Fruit fly (Drosophila melanogaster): Measurements from ENCODE around the gene CG9951.
A peak's percentile ranks its signal among the peaks of the same experiment; 100 is the strongest.

Gene CG9951

dm6 chr3L:16876785-16877468, 14.0 kb downstream of the CG9951 start, which contains the start of gene CG32170 (continued):
- TF ChIP-seq CG1832 (GFP tag; optimal IDR thresholded peaks at IDR 0.05) (peak; percentile 57), sd (tag; optimal IDR thresholded peaks at IDR 0.05) (peak; percentile 45), Adf1 (GFP tag; IDR thresholded peaks at IDR 0.05) (peak; percentile 45; the same call in 1 of the 2 replicates), Elba2 (GFP tag; optimal IDR thresholded peaks at IDR 0.05) (no peak), gem (tag; optimal IDR thresholded peaks at IDR 0.05) (no peak), B-H2 (GFP tag; optimal IDR thresholded peaks at IDR 0.05) (peak; percentile 65), Vsx1 (GFP tag; optimal IDR thresholded peaks at IDR 0.05) (peak; percentile 68), CG10543 (GFP tag; optimal IDR thresholded peaks at IDR 0.05) (peak; percentile 60), Awh (GFP tag; IDR thresholded peaks at IDR 0.05) (peak; percentile 78), CG9817 (tag; optimal IDR thresholded peaks at IDR 0.05) (no peak), Dbx (GFP tag; IDR thresholded peaks at IDR 0.05) (peak; percentile 44; the same call in 1 of the 3 replicates), sr (GFP tag; IDR thresholded peaks at IDR 0.05) (0 out of 3 replicates have a peak, but pooled peaks have one; percentile 27), CG13894 (tag; optimal IDR thresholded peaks at IDR 0.05) (peak; percentile 85), Camta (GFP tag; optimal IDR thresholded peaks at IDR 0.05) (no peak), toy (GFP tag; IDR thresholded peaks at IDR 0.05) (no peak), CG10321 (GFP tag; IDR thresholded peaks at IDR 0.05) (peak; percentile 89), chinmo (GFP tag; IDR thresholded peaks at IDR 0.05; ENCODE audit: partially characterized antibody) (peak; percentile 93; the same call in 3 of the 4 replicates), D19B (GFP tag; optimal IDR thresholded peaks at IDR 0.05) (peak; percentile 33), org-1 (GFP tag; optimal IDR thresholded peaks at IDR 0.05) (no peak), gro (GFP tag; optimal IDR thresholded peaks at IDR 0.05) (peak; percentile 57), ftz-f1 (GFP tag; optimal IDR thresholded peaks at IDR 0.05) (peak; percentile 80), CG8089 (GFP tag; optimal IDR thresholded peaks at IDR 0.05) (no peak), dmrt11E (tag; optimal IDR thresholded peaks at IDR 0.05) (no peak), Pdp1 (GFP tag; optimal IDR thresholded peaks at IDR 0.05) (peak in 1 of 2 experiments; percentile 22), CG14860 (GFP tag; IDR thresholded peaks at IDR 0.05; ENCODE audit: partially characterized antibody) (no peak), CG13287 (GFP tag; IDR thresholded peaks at IDR 0.05; ENCODE audit: partially characterized antibody) (peak; percentile 27; the same call in 1 of the 2 replicates), CG15269 (tag; optimal IDR thresholded peaks at IDR 0.05) (peak; percentile 51), crc (GFP tag; optimal IDR thresholded peaks at IDR 0.05) (no peak), CG14667 (GFP tag; IDR thresholded peaks at IDR 0.05) (no peak), CG16863 (GFP tag; optimal IDR thresholded peaks at IDR 0.05) (no peak), rib (GFP tag; IDR thresholded peaks at IDR 0.05) (peak; percentile 54; the same call in 1 of the 2 replicates), Ets65A (GFP tag) (no peak), pfk (GFP tag; optimal IDR thresholded peaks at IDR 0.05) (no peak), pan (optimal IDR thresholded peaks at IDR 0.05) (no peak), pan (GFP tag; optimal IDR thresholded peaks at IDR 0.05 in 1 of 2, IDR thresholded peaks at IDR 0.05 in 1 of 2) (peak in 1 of 2 experiments; percentile 38)

dm6 chr3L:16878830-16879536, 16.0 kb downstream of the CG9951 start:
- 0 out of 4 replicates have a peak, but pooled peaks have one; percentile 31 for TF ChIP-seq chinmo (GFP tag; IDR thresholded peaks at IDR 0.05; ENCODE audit: partially characterized antibody)
- peak; percentile 1 for TF ChIP-seq Med (GFP tag)
- no peak for TF ChIP-seq bowl (GFP tag; IDR thresholded peaks at IDR 0.05)
- no peak for TF ChIP-seq NFAT (GFP tag; IDR thresholded peaks at IDR 0.05)
- no peak for TF ChIP-seq Xrp1 (GFP tag; IDR thresholded peaks at IDR 0.05)
- no peak for TF ChIP-seq Dll (GFP tag; IDR thresholded peaks at IDR 0.05; ENCODE audit: partially characterized antibody)
- TF ChIP-seq sr (GFP tag; IDR thresholded peaks at IDR 0.05), result peak; percentile 90
- peak; percentile 77 for TF ChIP-seq CG31224 (GFP tag; IDR thresholded peaks at IDR 0.05)

All from whole organism, embryonic.